Worm (Caenorhabditis elegans): Measurements from ENCODE around the gene kel-10.

DNA sequence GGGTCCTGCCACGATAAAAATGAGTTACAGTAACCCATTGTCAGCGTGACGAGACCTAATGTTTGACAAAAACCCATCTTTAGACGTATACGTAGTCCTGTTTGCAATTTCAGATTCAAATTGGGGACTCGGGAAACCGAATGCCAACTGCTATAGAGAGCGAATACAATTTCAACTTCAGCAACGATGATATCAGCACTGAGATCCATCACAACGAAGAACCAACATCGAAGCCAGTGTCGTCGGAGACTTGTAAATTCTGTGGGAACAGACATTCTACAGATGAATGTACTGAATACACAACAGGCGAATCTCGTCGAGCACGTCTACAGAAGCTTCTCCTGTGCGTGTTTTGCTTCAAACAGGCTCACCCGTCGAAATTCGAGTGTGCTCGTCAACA is 15.7 kb downstream of the kel-10 start:
- TF ChIP-seq T22C8.4 (GFP tag; IDR thresholded peaks at IDR 0.05) (no peak), flt-1 (GFP tag; IDR thresholded peaks at IDR 0.05) (no peak), ref-1 (GFP tag; conservative IDR thresholded peaks at IDR 0.05) (no peak), med-1 (GFP tag; optimal IDR thresholded peaks at IDR 0.05; ENCODE audit: insufficient read depth) (no peak), tab-1 (GFP tag; IDR thresholded peaks at IDR 0.05) (no peak), cog-1 (tag; optimal IDR thresholded peaks at IDR 0.05) (no peak), ztf-23 (GFP tag; IDR thresholded peaks at IDR 0.05) (no peak)
